Worm (Caenorhabditis elegans) whole organism, young adult: ENCODE data around the gene ocr-3.
A peak's percentile ranks its signal among the peaks of the same experiment; 100 is the strongest.

Experiments
- B0261.1 ChIP-seq: sonication (generic microtip); optimal IDR thresholded peaks from 2 replicates; lab custom pipeline; 2016; ENCODE audit warnings: mild to moderate bottlenecking, missing genetic modification characterization, moderate library complexity, missing compliant biosample characterization
- F39B2.1 ChIP-seq: fragments of 200-800 bp; sonication (Bioruptor generic); IDR thresholded peaks from 2 replicates; pipeline ENCODE4 v1.3.6; 2022; ENCODE audit warnings: missing genetic modification reagents, missing genetic modification characterization, missing compliant biosample characterization
- F49E8.2 ChIP-seq: sonication (generic microtip); optimal IDR thresholded peaks from 3 replicates; lab custom pipeline; 2017; ENCODE audit warnings: missing genetic modification characterization, mild to moderate bottlenecking, missing compliant biosample characterization, antibody characterized with exemption, moderate library complexity; ENCODE audit not compliant: insufficient read depth
- F57A8.1 ChIP-seq: fragments of 200-800 bp; sonication (Bioruptor generic); optimal IDR thresholded peaks from 2 replicates; lab custom pipeline; 2018; ENCODE audit warnings: mild to moderate bottlenecking, missing genetic modification characterization, moderate library complexity, missing compliant biosample characterization
- F57C9.4 ChIP-seq: sonication (generic microtip); optimal IDR thresholded peaks from 2 replicates; lab custom pipeline; 2017; ENCODE audit warnings: mild to moderate bottlenecking, missing genetic modification characterization, missing compliant biosample characterization
- T07F8.4 ChIP-seq: sonication (generic microtip); optimal IDR thresholded peaks from 2 replicates; lab custom pipeline; 2016; ENCODE audit warnings: mild to moderate bottlenecking, missing genetic modification characterization, moderate library complexity, missing compliant biosample characterization
- Y53F4B.3 ChIP-seq: fragments of 200-800 bp; sonication (Bioruptor generic); IDR thresholded peaks from 2 replicates; pipeline ENCODE4 v1.3.6; 2022; ENCODE audit warnings: missing genetic modification reagents, missing genetic modification characterization, missing compliant biosample characterization
- Y56A3A.18 ChIP-seq: fragments of 200-800 bp; sonication (Bioruptor generic); IDR thresholded peaks from 2 replicates; pipeline ENCODE4 v1.3.6; 2022; ENCODE audit warnings: missing genetic modification reagents, missing genetic modification characterization, missing compliant biosample characterization
- Y79H2A.3 ChIP-seq: fragments of 200-800 bp; sonication (Bioruptor generic); conservative IDR thresholded peaks from 2 replicates; pipeline ENCODE4 v1.3.6; 2022; ENCODE audit warnings: missing genetic modification reagents, missing genetic modification characterization, missing compliant biosample characterization
- Y95B8A.8 ChIP-seq: fragments of 200-800 bp; sonication (Bioruptor generic); IDR thresholded peaks from 2 replicates; pipeline ENCODE4 v1.3.6; 2022; ENCODE audit warnings: missing genetic modification reagents, missing genetic modification characterization, missing compliant biosample characterization
- athp-1 ChIP-seq: sonication (generic microtip); optimal IDR thresholded peaks from 2 replicates; lab custom pipeline; 2017; ENCODE audit warnings: mild to moderate bottlenecking, missing genetic modification characterization, missing compliant biosample characterization
- ccch-3 ChIP-seq: fragments of 200-800 bp; sonication (Bioruptor generic); optimal IDR thresholded peaks from 2 replicates; lab custom pipeline; 2018; ENCODE audit warnings: mild to moderate bottlenecking, missing genetic modification characterization, missing compliant biosample characterization
- cebp-2 ChIP-seq: fragments of 200-800 bp; sonication (Bioruptor generic); IDR thresholded peaks from 2 replicates; pipeline ENCODE4 v1.3.6; 2022; ENCODE audit warnings: missing genetic modification characterization, missing compliant biosample characterization
- egl-44 ChIP-seq: fragments of 200-800 bp; sonication (Bioruptor generic); IDR thresholded peaks from 2 replicates; pipeline ENCODE4 v1.3.6; 2022; ENCODE audit warnings: missing genetic modification reagents, missing genetic modification characterization, missing compliant biosample characterization
- egrh-3 ChIP-seq: fragments of 200-800 bp; sonication (Bioruptor generic); IDR thresholded peaks from 2 replicates; pipeline ENCODE4 v1.3.6; 2022; ENCODE audit warnings: missing genetic modification reagents, missing genetic modification characterization, missing compliant biosample characterization
- ets-4 ChIP-seq: fragments of 200-800 bp; sonication (Bioruptor generic); optimal IDR thresholded peaks from 2 replicates; lab custom pipeline; 2018; ENCODE audit warnings: mild to moderate bottlenecking, missing genetic modification characterization, missing compliant biosample characterization
- hmg-20 ChIP-seq: fragments of 200-800 bp; sonication (Bioruptor generic); IDR thresholded peaks from 2 replicates; pipeline ENCODE4 v1.3.6; 2022; ENCODE audit warnings: missing genetic modification reagents, missing genetic modification characterization, missing compliant biosample characterization
- lag-1 ChIP-seq: fragments of 200-800 bp; sonication (Bioruptor generic); IDR thresholded peaks from 2 replicates; pipeline ENCODE4 v1.3.6; 2022; ENCODE audit warnings: missing genetic modification reagents, missing genetic modification characterization, missing compliant biosample characterization
- madf-10 ChIP-seq: sonication (generic microtip); optimal IDR thresholded peaks from 2 replicates; lab custom pipeline; 2016; ENCODE audit warnings: mild to moderate bottlenecking, missing genetic modification characterization, missing compliant biosample characterization
- nfya-2 ChIP-seq: fragments of 200-800 bp; sonication (Bioruptor generic); IDR thresholded peaks from 2 replicates; pipeline ENCODE4 v1.3.6; 2022; ENCODE audit warnings: missing genetic modification reagents, missing genetic modification characterization, missing compliant biosample characterization
- nhr-120 ChIP-seq: fragments of 200-800 bp; sonication (Bioruptor generic); IDR thresholded peaks from 2 replicates; pipeline ENCODE4 v1.3.6; 2022; ENCODE audit warnings: missing genetic modification characterization, missing compliant biosample characterization
- sdz-38 ChIP-seq: sonication (generic microtip); optimal IDR thresholded peaks from 2 replicates; lab custom pipeline; 2016; ENCODE audit warnings: missing genotype, missing genetic modification characterization, missing compliant biosample characterization
- snpc-1.3 ChIP-seq: sonication (generic microtip); optimal IDR thresholded peaks from 2 replicates; lab custom pipeline; 2017; ENCODE audit warnings: missing genetic modification characterization, mild to moderate bottlenecking, missing compliant biosample characterization, antibody characterized with exemption, moderate library complexity, missing genotype, missing genetic modification reagents; ENCODE audit not compliant: insufficient read depth
- snpc-3.4 ChIP-seq: sonication (generic microtip); optimal IDR thresholded peaks from 2 replicates; lab custom pipeline; 2017; ENCODE audit warnings: missing genetic modification characterization, mild to moderate bottlenecking, missing compliant biosample characterization, antibody characterized with exemption, moderate library complexity, missing genotype, missing genetic modification reagents
- tbp1 ChIP-seq: fragments of 200-800 bp; sonication (Bioruptor generic); optimal IDR thresholded peaks from 2 replicates; lab custom pipeline; 2018; ENCODE audit warnings: mild to moderate bottlenecking, missing genetic modification characterization, missing compliant biosample characterization
- tlf-1 ChIP-seq: fragments of 200-800 bp; sonication (Bioruptor generic); optimal IDR thresholded peaks from 2 replicates; lab custom pipeline; 2018; ENCODE audit warnings: mild to moderate bottlenecking, missing genetic modification characterization, missing compliant biosample characterization
- zfh-2 ChIP-seq: fragments of 200-800 bp; sonication (Bioruptor generic); conservative IDR thresholded peaks from 2 replicates; pipeline ENCODE4 v1.3.6; 2022; ENCODE audit warnings: missing genetic modification reagents, missing genetic modification characterization, missing compliant biosample characterization
- ztf-25 ChIP-seq: fragments of 200-800 bp; sonication (Bioruptor generic); IDR thresholded peaks from 2 replicates; pipeline ENCODE4 v1.3.6; 2022; ENCODE audit warnings: missing genetic modification reagents, missing genetic modification characterization, missing compliant biosample characterization
- ztf-6 ChIP-seq: fragments of 200-800 bp; sonication (Bioruptor generic); IDR thresholded peaks from 2 replicates; pipeline ENCODE4 v1.3.6; 2022; ENCODE audit warnings: missing genetic modification reagents, missing genetic modification characterization, missing compliant biosample characterization

ocr-3 gene

ce11 chrX:15168424-15168823, at the start of gene ocr-3:
Gene ocr-3, plus strand, starts transcription at chrX:15168724.
- no peak for TF ChIP-seq madf-10
- TF ChIP-seq F49E8.2 (tag; lab: Kevin White, UChicago) = no peak
- TF ChIP-seq ets-4 (GFP tag; lab: Kevin White, UChicago) = no peak

DNA sequence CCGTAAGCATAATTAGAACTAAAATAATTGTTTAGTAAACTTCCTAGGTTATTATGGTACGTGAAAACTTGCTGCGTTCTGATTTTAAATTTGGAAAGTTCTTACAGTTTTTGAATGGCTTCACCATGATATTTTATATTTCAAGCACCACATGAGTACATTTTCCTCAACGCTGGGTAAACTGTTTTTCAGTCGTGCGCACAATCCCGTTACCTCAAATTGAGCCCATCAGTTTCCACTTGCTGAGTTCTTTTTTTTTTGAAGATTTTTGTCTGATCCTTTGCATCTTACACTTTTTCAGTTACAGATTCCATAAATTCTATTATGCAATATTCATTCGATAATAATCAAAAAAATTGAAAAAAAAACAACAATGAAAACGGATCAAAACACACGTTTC, 48.0 kb upstream of the ocr-3 start:
- TF ChIP-seq Y53F4B.3 (GFP tag; lab: Robert Waterston, UW) = no peak
- no peak for TF ChIP-seq Y95B8A.8 (GFP tag; lab: Robert Waterston, UW)
- TF ChIP-seq F57A8.1 = no peak
- no peak for TF ChIP-seq sdz-38 (tag; lab: Kevin White, UChicago)
- TF ChIP-seq B0261.1 (tag; lab: Kevin White, UChicago) = no peak
- no peak for TF ChIP-seq cebp-2 (GFP tag; lab: Robert Waterston, UW)
- no peak for TF ChIP-seq egrh-3
- TF ChIP-seq, all 124 proteins: peak for 0

DNA sequence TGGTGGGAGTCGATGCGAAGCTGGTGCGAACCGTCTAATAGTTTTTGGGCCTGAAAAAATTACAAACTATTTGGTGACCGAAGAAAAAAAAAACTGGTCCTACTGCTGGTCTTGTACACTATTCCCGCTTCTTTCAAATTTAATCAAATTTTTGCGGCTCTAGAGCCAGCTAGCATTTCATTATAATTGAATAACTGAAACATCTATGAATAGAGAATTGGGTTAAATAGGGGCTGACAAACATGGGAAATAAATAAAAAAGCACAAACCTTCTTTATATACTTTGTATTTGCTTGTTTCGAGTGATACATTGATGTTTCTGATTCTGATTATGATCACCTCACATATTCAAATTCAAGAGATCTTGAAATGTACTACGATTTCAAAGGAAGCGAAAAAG, 43.4 kb upstream of the ocr-3 start:
- TF ChIP-seq ccch-3 = no peak
- TF ChIP-seq Y56A3A.18 (GFP tag; lab: Robert Waterston, UW) = no peak
- TF ChIP-seq egl-44 = no peak
- TF ChIP-seq tbp1 (GFP tag; lab: Kevin White, UChicago) = no peak

ce11 chrX:15126736-15127135, 41.8 kb upstream of the ocr-3 start:
- TF ChIP-seq Y79H2A.3 (GFP tag; lab: Robert Waterston, UW) = no peak
- no peak for TF ChIP-seq ztf-25 (GFP tag; lab: Robert Waterston, UW)
- no peak for TF ChIP-seq zfh-2 (GFP tag; lab: Robert Waterston, UW)
- no peak for TF ChIP-seq snpc-3.4
- no peak for TF ChIP-seq Y56A3A.18 (GFP tag; lab: Robert Waterston, UW)
- TF ChIP-seq F57A8.1 = no peak
- TF ChIP-seq ztf-6 = no peak
- no peak for TF ChIP-seq B0261.1 (tag; lab: Kevin White, UChicago)
- no peak for TF ChIP-seq hmg-20 (GFP tag; lab: Robert Waterston, UW)
- no peak for TF ChIP-seq tlf-1 (GFP tag; lab: Kevin White, UChicago)

DNA sequence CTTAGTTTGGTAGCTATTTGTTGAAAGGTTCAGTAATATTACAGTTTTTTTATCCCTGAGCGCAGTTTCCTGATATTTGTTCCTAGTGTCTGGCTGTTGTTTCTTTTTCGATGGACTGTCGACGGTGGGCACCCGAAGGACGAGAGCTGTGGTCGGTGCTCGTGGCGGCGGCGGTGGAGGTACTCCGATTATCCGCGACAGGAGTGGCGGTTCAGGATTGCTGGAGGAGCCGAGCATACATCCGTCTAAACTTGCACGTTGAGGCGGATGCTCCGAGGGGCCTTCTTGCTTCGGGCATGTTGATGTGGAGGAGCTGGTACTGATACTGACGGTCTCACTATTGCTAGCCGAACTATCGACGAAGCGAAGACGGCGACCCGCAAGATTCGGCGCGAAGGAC, 41.2 kb upstream of the ocr-3 start:
- TF ChIP-seq zfh-2 (GFP tag; lab: Robert Waterston, UW) (peak; percentile 76), cebp-2 (GFP tag; lab: Robert Waterston, UW) (0 out of 2 replicates have a peak, but pooled peaks have one; percentile 9), egrh-3 (peak; percentile 67; the same call in 1 of the 2 replicates), nhr-120 (GFP tag; lab: Robert Waterston, UW) (no peak), lag-1 (no peak)

DNA sequence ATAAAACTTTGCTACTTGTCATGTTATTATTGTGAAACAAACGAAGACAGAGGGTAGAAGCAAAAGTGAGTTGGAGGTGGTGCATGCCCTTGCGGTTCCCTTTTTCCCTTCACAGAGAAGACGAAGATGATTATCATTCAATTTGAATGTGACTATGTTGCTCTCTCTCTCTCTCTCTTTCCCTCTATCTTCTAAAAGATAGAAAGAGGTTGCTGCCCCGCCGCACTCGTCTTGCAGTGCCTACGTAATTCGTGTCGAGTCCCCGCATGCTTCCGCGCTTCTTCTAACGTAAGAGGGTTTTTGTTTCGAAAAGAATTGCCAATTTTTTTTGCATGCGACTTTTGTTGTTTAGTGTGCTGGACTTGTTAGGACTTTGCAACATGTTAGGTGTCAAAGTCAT, 40.3 kb upstream of the ocr-3 start:
- no peak for TF ChIP-seq F39B2.1 (GFP tag; lab: Robert Waterston, UW)
- TF ChIP-seq athp-1 (tag; lab: Kevin White, UChicago) = no peak
- TF ChIP-seq T07F8.4 (tag; lab: Kevin White, UChicago) = no peak
- TF ChIP-seq snpc-1.3 (tag; lab: Kevin White, UChicago) = no peak
- TF ChIP-seq F57C9.4 (tag; lab: Kevin White, UChicago) = no peak
- no peak for TF ChIP-seq nfya-2 (GFP tag; lab: Robert Waterston, UW)
